Worm (Caenorhabditis elegans): ENCODE measurements around the gene tmc-1.

tmc-1 gene

ce11 chrX:1172024-1172423 lies 10.0 kb downstream of the tmc-1 start:
- no peak for TF ChIP-seq unc-62 (GFP tag; optimal IDR thresholded peaks at IDR 0.05)

- TF ChIP-seq unc-62 (GFP tag; optimal IDR thresholded peaks at IDR 0.05): no peak
Measured at ce11 chrX:1179984-1180383, 18.0 kb downstream of the tmc-1 start, which contains the start of gene hot-8. hot-8 (plus strand) TSS chrX:1180284.

ce11 chrX:1181271-1181958 lies 19.4 kb downstream of the tmc-1 start:
- no peak for TF ChIP-seq unc-62 (GFP tag; optimal IDR thresholded peaks at IDR 0.05)

- no peak for TF ChIP-seq unc-62 (GFP tag; optimal IDR thresholded peaks at IDR 0.05)
Measured at ce11 chrX:1183258-1183657, 21.3 kb downstream of the tmc-1 start.

- no peak for TF ChIP-seq unc-62 (GFP tag; optimal IDR thresholded peaks at IDR 0.05)
Measured at ce11 chrX:1183985-1184384, 22.0 kb downstream of the tmc-1 start.

ce11 chrX:1185474-1185873 lies 23.5 kb downstream of the tmc-1 start:
- TF ChIP-seq unc-62 (GFP tag; optimal IDR thresholded peaks at IDR 0.05): no peak

ce11 chrX:1191582-1191981 lies 29.6 kb downstream of the tmc-1 start, which contains the start of gene T13G4.4:
T13G4.4 (minus strand) TSS chrX:1191678.
- no peak for TF ChIP-seq unc-62 (GFP tag; optimal IDR thresholded peaks at IDR 0.05)

- TF ChIP-seq unc-62 (GFP tag; optimal IDR thresholded peaks at IDR 0.05): no peak
Measured at ce11 chrX:1192848-1193247, 30.8 kb downstream of the tmc-1 start, which contains the start of gene T13G4.1. T13G4.1 (plus strand) TSS chrX:1193148.

- no peak for TF ChIP-seq unc-62 (GFP tag; optimal IDR thresholded peaks at IDR 0.05)
Measured at ce11 chrX:1202638-1203037, 40.6 kb downstream of the tmc-1 start.

ce11 chrX:1206029-1206428 lies 44.0 kb downstream of the tmc-1 start, which contains the start of gene T13G4.7:
T13G4.7 (minus strand) TSS chrX:1206129.
- TF ChIP-seq unc-62 (GFP tag; optimal IDR thresholded peaks at IDR 0.05): no peak

- no peak for TF ChIP-seq unc-62 (GFP tag; optimal IDR thresholded peaks at IDR 0.05)
Measured at ce11 chrX:1207915-1208314, 45.9 kb downstream of the tmc-1 start.

ce11 chrX:1209096-1209495 lies 47.1 kb downstream of the tmc-1 start, which contains the start of gene C46H3.1:
C46H3.1 (plus strand) TSS chrX:1209396.
- TF ChIP-seq unc-62 (GFP tag; optimal IDR thresholded peaks at IDR 0.05): no peak

ce11 chrX:1213136-1213535 lies 51.1 kb downstream of the tmc-1 start:
- TF ChIP-seq unc-62 (GFP tag; optimal IDR thresholded peaks at IDR 0.05): no peak

- no peak for TF ChIP-seq unc-62 (GFP tag; optimal IDR thresholded peaks at IDR 0.05)
Measured at ce11 chrX:1216833-1217232, 54.8 kb downstream of the tmc-1 start.

- TF ChIP-seq unc-62 (GFP tag; optimal IDR thresholded peaks at IDR 0.05): no peak
Measured at ce11 chrX:1218457-1218856, 56.5 kb downstream of the tmc-1 start.

ce11 chrX:1222391-1222790 lies 60.4 kb downstream of the tmc-1 start:
- no peak for TF ChIP-seq unc-62 (GFP tag; optimal IDR thresholded peaks at IDR 0.05)

- TF ChIP-seq unc-62 (GFP tag; optimal IDR thresholded peaks at IDR 0.05): no peak
Measured at ce11 chrX:1223089-1223488, 61.1 kb downstream of the tmc-1 start.

ce11 chrX:1223841-1224240 lies 61.8 kb downstream of the tmc-1 start:
- no peak for TF ChIP-seq unc-62 (GFP tag; optimal IDR thresholded peaks at IDR 0.05)

Data from whole organism, dauer.